Fruit fly (Drosophila melanogaster) whole organism, embryonic: Measurements from ENCODE around the gene dati.
A peak's percentile ranks its signal among the peaks of the same experiment; 100 is the strongest.

ENCODE experiments used
- B-H2 ChIP-seq: fragments of 200-800 bp; sonication (Bioruptor generic); optimal IDR thresholded peaks from 2 replicates; lab custom pipeline; 2018; ENCODE audit warnings: missing biosample characterization, mild to moderate bottlenecking, missing genetic modification characterization
- Bdp1 ChIP-seq: fragments of 200-800 bp; sonication (Bioruptor generic); optimal IDR thresholded peaks from 3 replicates; lab custom pipeline; 2016; ENCODE audit warnings: missing biosample characterization, missing genetic modification characterization
- CG10267 ChIP-seq: fragments of 200-800 bp; sonication (Bioruptor generic); optimal IDR thresholded peaks from 2 replicates; lab custom pipeline; 2018; ENCODE audit warnings: missing biosample characterization, mild to moderate bottlenecking, missing genetic modification characterization, moderate library complexity
- CG10462 ChIP-seq: fragments of 200-800 bp; sonication (Bioruptor generic); optimal IDR thresholded peaks from 2 replicates; lab custom pipeline; 2016; ENCODE audit warnings: missing biosample characterization, missing genetic modification characterization
- CG11723 ChIP-seq: fragments of 200-800 bp; sonication (Bioruptor generic); optimal IDR thresholded peaks from 2 replicates; lab custom pipeline; 2017; ENCODE audit warnings: missing biosample characterization, mild to moderate bottlenecking, missing genetic modification characterization
- CG12299 ChIP-seq: fragments of 200-800 bp; sonication (Bioruptor generic); optimal IDR thresholded peaks from 2 replicates; lab custom pipeline; 2018; ENCODE audit warnings: missing biosample characterization, mild to moderate bottlenecking, missing genetic modification characterization
- CG17568 ChIP-seq: fragments of 200-800 bp; sonication (Bioruptor generic); optimal IDR thresholded peaks from 2 replicates; lab custom pipeline; 2018; ENCODE audit warnings: missing biosample characterization, mild to moderate bottlenecking, missing genetic modification characterization, moderate library complexity
- CG2129 ChIP-seq: fragments of 200-800 bp; sonication (Bioruptor generic); IDR thresholded peaks from 2 replicates; pipeline ENCODE4 v1.3.6; 2022; ENCODE audit warnings: missing biosample characterization, missing genetic modification characterization; ENCODE audit not compliant: partially characterized antibody
- CG2712 ChIP-seq: fragments of 200-800 bp; optimal IDR thresholded peaks from 3 replicates; lab custom pipeline; 2019; ENCODE audit warnings: missing biosample characterization, mild to moderate bottlenecking, missing genetic modification characterization, moderate library complexity
- CG31224 ChIP-seq: fragments of 200-800 bp; sonication (Bioruptor generic); IDR thresholded peaks from 2 replicates; pipeline ENCODE4 v1.3.6; 2022; ENCODE audit warnings: missing biosample characterization, missing genetic modification characterization
- CG3995 ChIP-seq: fragments of 200-800 bp; sonication (Bioruptor generic); optimal IDR thresholded peaks from 3 replicates; lab custom pipeline; 2016; ENCODE audit warnings: missing biosample characterization, missing genetic modification characterization
- CG4854 ChIP-seq: fragments of 200-800 bp; sonication (Bioruptor generic); optimal IDR thresholded peaks from 2 replicates; lab custom pipeline; 2016; ENCODE audit warnings: missing biosample characterization, missing genetic modification characterization, inconsistent platforms
- CG6254 ChIP-seq: fragments of 200-800 bp; sonication (Bioruptor generic); optimal IDR thresholded peaks from 3 replicates; lab custom pipeline; 2017; ENCODE audit warnings: mild to moderate bottlenecking, missing biosample characterization, missing genetic modification reagents, missing genetic modification characterization
- CG7372 ChIP-seq: fragments of 200-800 bp; sonication (Bioruptor generic); IDR thresholded peaks from 2 replicates; pipeline ENCODE4 v1.3.6; 2022; ENCODE audit warnings: missing biosample characterization, missing genetic modification characterization
- CG8281 ChIP-seq: fragments of 200-800 bp; sonication (Bioruptor generic); optimal IDR thresholded peaks from 2 replicates; lab custom pipeline; 2018; ENCODE audit warnings: missing biosample characterization, mild to moderate bottlenecking, missing genetic modification characterization, moderate library complexity
- CG8388 ChIP-seq: fragments of 200-800 bp; sonication (Bioruptor generic); optimal IDR thresholded peaks from 2 replicates; lab custom pipeline; 2019; ENCODE audit warnings: missing biosample characterization, mild to moderate bottlenecking, missing genetic modification characterization, moderate library complexity
- CG9609 ChIP-seq: fragments of 200-800 bp; sonication (Bioruptor generic); optimal IDR thresholded peaks from 3 replicates; lab custom pipeline; 2016; ENCODE audit warnings: missing biosample characterization, missing genetic modification characterization
- Camta ChIP-seq: fragments of 200-800 bp; sonication (Bioruptor generic); optimal IDR thresholded peaks from 2 replicates; lab custom pipeline; 2016; ENCODE audit warnings: missing biosample characterization, missing genetic modification characterization
- Fer3 ChIP-seq: fragments of 200-800 bp; sonication (Bioruptor generic); optimal IDR thresholded peaks from 2 replicates; lab custom pipeline; 2018; ENCODE audit warnings: missing biosample characterization, mild to moderate bottlenecking, missing genetic modification characterization, moderate library complexity
- HmgZ ChIP-seq: fragments of 200-800 bp; sonication (Bioruptor generic); optimal IDR thresholded peaks from 2 replicates; lab custom pipeline; 2018; ENCODE audit warnings: missing biosample characterization, mild to moderate bottlenecking, missing genetic modification characterization
- Hr39 ChIP-seq: fragments of >200 bp; optimal IDR thresholded peaks from 2 replicates; lab custom pipeline; 2017
- Mad ChIP-seq: fragments of 200-800 bp; sonication (Bioruptor generic); optimal IDR thresholded peaks from 2 replicates; lab custom pipeline; 2016; ENCODE audit warnings: missing biosample characterization, missing genetic modification characterization
- Med ChIP-seq: fragments of 200-800 bp; sonication (Bioruptor generic); peaks from one replicate; lab custom pipeline; 2016; ENCODE audit warnings: missing biosample characterization, missing genetic modification characterization, mild to moderate bottlenecking, inconsistent platforms, moderate library complexity
- NC2β ChIP-seq: fragments of 200-800 bp; sonication (Bioruptor generic); optimal IDR thresholded peaks from 2 replicates; lab custom pipeline; 2016; ENCODE audit warnings: missing biosample characterization, missing genetic modification characterization
- Nf-YC ChIP-seq: fragments of 200-800 bp; optimal IDR thresholded peaks from 3 replicates; lab custom pipeline; 2019; ENCODE audit warnings: missing biosample characterization, mild to moderate bottlenecking, missing genetic modification characterization, moderate library complexity
- Scr ChIP-seq: fragments of 200-800 bp; sonication (Bioruptor generic); IDR thresholded peaks from 2 replicates; pipeline ENCODE4 v1.3.6; 2022; ENCODE audit warnings: missing biosample characterization, missing genetic modification characterization; ENCODE audit not compliant: partially characterized antibody
- Spps ChIP-seq: fragments of 200-800 bp; sonication (Bioruptor generic); optimal IDR thresholded peaks from 2 replicates; lab custom pipeline; 2018; ENCODE audit warnings: missing biosample characterization, mild to moderate bottlenecking, missing genetic modification characterization
- Sry-δ ChIP-seq: fragments of 200-800 bp; sonication (Bioruptor generic); optimal IDR thresholded peaks from 2 replicates; lab custom pipeline; 2016; ENCODE audit warnings: missing biosample characterization, missing genetic modification characterization
- Taf1 ChIP-seq: fragments of 200-800 bp; sonication (Bioruptor generic); IDR thresholded peaks from 2 replicates; pipeline ENCODE4 v1.3.6; 2022; ENCODE audit warnings: missing biosample characterization, missing genetic modification characterization
- Xrp1 ChIP-seq: fragments of 200-800 bp; sonication (Bioruptor generic); IDR thresholded peaks from 2 replicates; pipeline ENCODE4 v1.3.6; 2022; ENCODE audit warnings: missing biosample characterization, missing genetic modification characterization
- ap ChIP-seq: fragments of 200-800 bp; sonication (Bioruptor generic); IDR thresholded peaks from 2 replicates; pipeline ENCODE4 v1.3.6; 2022; ENCODE audit warnings: missing biosample characterization, missing genetic modification characterization
- ash1 ChIP-seq: fragments of 200-800 bp; sonication (Bioruptor generic); optimal IDR thresholded peaks from 2 replicates; lab custom pipeline; 2018; ENCODE audit warnings: missing biosample characterization, mild to moderate bottlenecking, missing genetic modification characterization
- bigmax ChIP-seq: fragments of 200-800 bp; sonication (Bioruptor generic); optimal IDR thresholded peaks from 2 replicates; lab custom pipeline; 2018; ENCODE audit warnings: missing biosample characterization, mild to moderate bottlenecking, missing genetic modification characterization
- cg ChIP-seq: fragments of 200-800 bp; sonication (Bioruptor generic); optimal IDR thresholded peaks from 3 replicates; lab custom pipeline; 2019; ENCODE audit warnings: missing biosample characterization, mild to moderate bottlenecking, missing genetic modification characterization, moderate library complexity
- dati ChIP-seq: fragments of 200-800 bp; sonication (Bioruptor generic); IDR thresholded peaks from 2 replicates; pipeline ENCODE4 v1.3.6; 2022; ENCODE audit warnings: missing biosample characterization, missing genetic modification characterization
- ewg ChIP-seq: fragments of 200-800 bp; sonication (Bioruptor generic); optimal IDR thresholded peaks from 3 replicates; lab custom pipeline; 2017; ENCODE audit warnings: mild to moderate bottlenecking, missing biosample characterization, missing genetic modification reagents, missing genetic modification characterization
- fd96Cb ChIP-seq: fragments of 200-800 bp; sonication (Bioruptor generic); optimal IDR thresholded peaks from 2 replicates; lab custom pipeline; 2018; ENCODE audit warnings: missing biosample characterization, mild to moderate bottlenecking, missing genetic modification characterization, moderate library complexity
- ftz-f1 ChIP-seq: fragments of 200-800 bp; sonication (Bioruptor generic); optimal IDR thresholded peaks from 2 replicates; lab custom pipeline; 2016; ENCODE audit warnings: missing biosample characterization, missing genetic modification characterization
- gce ChIP-seq: fragments of 200-800 bp; sonication (Bioruptor generic); IDR thresholded peaks from 3 replicates; pipeline ENCODE4 v1.3.6; 2022; ENCODE audit warnings: missing biosample characterization, missing genetic modification characterization
- gem ChIP-seq: fragments of 200-800 bp; sonication (Bioruptor generic); optimal IDR thresholded peaks from 2 replicates; lab custom pipeline; 2019; ENCODE audit warnings: missing biosample characterization, mild to moderate bottlenecking, missing genetic modification characterization, moderate library complexity
- gsb ChIP-seq: fragments of 200-800 bp; sonication (Bioruptor generic); IDR thresholded peaks from 2 replicates; pipeline ENCODE4 v1.3.6; 2022; ENCODE audit warnings: missing biosample characterization, missing genetic modification characterization
- lov ChIP-seq, 2 experiments: fragments of 200-800 bp in 1 of 2; fragments of >200 bp in 1 of 2; sonication (Bioruptor generic) in 1 of 2; IDR thresholded peaks in 1 of 2; optimal IDR thresholded peaks in 1 of 2; 2 replicates in 1 of 2; 3 replicates in 1 of 2; pipeline versions ENCODE4 v1.3.6 to Lab custom; 2017 to 2022; ENCODE audit warnings: missing biosample characterization in 1 of 2, missing genetic modification characterization in 1 of 2
- mam ChIP-seq: fragments of 200-800 bp; sonication (Bioruptor generic); optimal IDR thresholded peaks from 3 replicates; lab custom pipeline; 2016; ENCODE audit warnings: missing biosample characterization, missing genetic modification characterization
- pb ChIP-seq: fragments of 200-800 bp; sonication (Bioruptor generic); optimal IDR thresholded peaks from 3 replicates; lab custom pipeline; 2016; ENCODE audit warnings: missing biosample characterization, missing genetic modification characterization
- rib ChIP-seq: fragments of 200-800 bp; sonication (Bioruptor generic); IDR thresholded peaks from 2 replicates; pipeline ENCODE4 v1.3.6; 2022; ENCODE audit warnings: missing biosample characterization, missing genetic modification characterization
- schlank ChIP-seq: fragments of 200-800 bp; sonication (Bioruptor generic); optimal IDR thresholded peaks from 2 replicates; lab custom pipeline; 2018; ENCODE audit warnings: missing biosample characterization, mild to moderate bottlenecking, missing genetic modification characterization
- sim ChIP-seq: fragments of 200-800 bp; sonication (Bioruptor generic); IDR thresholded peaks from 2 replicates; pipeline ENCODE4 v1.3.6; 2022; ENCODE audit warnings: missing biosample characterization, missing genetic modification characterization
- slp2 ChIP-seq: fragments of 200-800 bp; sonication (Bioruptor generic); optimal IDR thresholded peaks from 2 replicates; lab custom pipeline; 2016; ENCODE audit warnings: missing biosample characterization, missing genetic modification characterization
- toy ChIP-seq: fragments of 200-800 bp; sonication (Bioruptor generic); IDR thresholded peaks from 2 replicates; pipeline ENCODE4 v1.3.6; 2022; ENCODE audit warnings: missing biosample characterization, missing genetic modification characterization
- vvl ChIP-seq: fragments of 200-800 bp; sonication (Bioruptor generic); IDR thresholded peaks from 2 replicates; pipeline ENCODE4 v1.3.6; 2022; ENCODE audit warnings: missing biosample characterization, missing genetic modification characterization
- zen2 ChIP-seq: fragments of 200-800 bp; sonication (Bioruptor generic); IDR thresholded peaks from 3 replicates; pipeline ENCODE4 v1.3.6; 2022; ENCODE audit warnings: missing biosample characterization, missing genetic modification characterization; ENCODE audit not compliant: partially characterized antibody
- zfh2 ChIP-seq: fragments of 200-800 bp; sonication (Bioruptor generic); optimal IDR thresholded peaks from 2 replicates; lab custom pipeline; 2016; ENCODE audit warnings: missing biosample characterization, missing genetic modification characterization

dati gene

dm6 chr4:404325-404724 lies 8.9 kb upstream of the dati start:
- TF ChIP-seq CG4854 (GFP tag; lab: Kevin White, UChicago) (no peak), gsb (no peak), CG8281 (tag; lab: Kevin White, UChicago) (peak; percentile 9), ewg (GFP tag; lab: Kevin White, UChicago) (no peak), pb (GFP tag; lab: Kevin White, UChicago) (no peak), bigmax (GFP tag; lab: Kevin White, UChicago) (no peak), Med (GFP tag; lab: Kevin White, UChicago) (peak; percentile 87), Mad (GFP tag; lab: Kevin White, UChicago) (no peak), CG7372 (GFP tag; lab: Robert Waterston, UW) (no peak), Spps (tag; lab: Kevin White, UChicago) (peak; percentile 19), CG2129 (GFP tag; lab: Robert Waterston, UW) (no peak), zfh2 (no peak), NC2β (GFP tag; lab: Kevin White, UChicago) (no peak), CG31224 (GFP tag; lab: Robert Waterston, UW) (no peak), gem (tag; lab: Kevin White, UChicago) (peak; percentile 35), CG10267 (peak; percentile 62), Camta (GFP tag; lab: Kevin White, UChicago) (no peak), sim (no peak), CG6254 (GFP tag; lab: Kevin White, UChicago) (peak; percentile 82), CG10462 (GFP tag; lab: Kevin White, UChicago) (no peak), Nf-YC (tag; lab: Kevin White, UChicago) (peak; percentile 59), CG3995 (GFP tag; lab: Kevin White, UChicago) (no peak), Fer3 (peak; percentile 43), CG9609 (no peak), dati (no peak), schlank (no peak), Bdp1 (GFP tag; lab: Kevin White, UChicago) (no peak), fd96Cb (tag; lab: Kevin White, UChicago) (no peak), CG8388 (peak; percentile 60), ap (GFP tag; lab: Robert Waterston, UW) (no peak), CG11723 (GFP tag; lab: Kevin White, UChicago) (peak; percentile 37), gce (GFP tag; lab: Robert Waterston, UW) (no peak), mam (GFP tag; lab: Kevin White, UChicago) (no peak), vvl (GFP tag; lab: Robert Waterston, UW) (peak; percentile 53; the same call in 1 of the 2 replicates), toy (GFP tag; lab: Robert Waterston, UW) (no peak), CG12299 (tag; lab: Kevin White, UChicago) (no peak), Scr (GFP tag; lab: Robert Waterston, UW) (no peak), cg (GFP tag; lab: Kevin White, UChicago) (no peak), CG17568 (GFP tag; lab: Kevin White, UChicago) (peak; percentile 72), lov (optimal IDR thresholded peaks at IDR 0.05; lab: Kevin White, UChicago) (no peak), lov (GFP tag; IDR thresholded peaks at IDR 0.05; lab: Robert Waterston, UW) (no peak), Xrp1 (GFP tag; lab: Robert Waterston, UW) (peak; percentile 58; the same call in 1 of the 2 replicates), Hr39 (no peak), slp2 (GFP tag; lab: Kevin White, UChicago) (no peak), CG2712 (tag; lab: Kevin White, UChicago) (peak; percentile 60), ash1 (GFP tag; lab: Kevin White, UChicago) (no peak), B-H2 (GFP tag; lab: Kevin White, UChicago) (no peak), Sry-δ (no peak), rib (GFP tag; lab: Robert Waterston, UW) (no peak), ftz-f1 (no peak), Taf1 (no peak), zen2 (GFP tag; lab: Robert Waterston, UW) (no peak), HmgZ (no peak)
